Worm (Caenorhabditis elegans): ENCODE results near the gene tag-115.

ce11 chrIV:13252211-13252610 lies 13.0 kb upstream of the tag-115 start, which contains the start of gene ttr-51:
- TF ChIP-seq W03F9.2 (tag; optimal IDR thresholded peaks at IDR 0.05) (no peak), him-1 (tag; optimal IDR thresholded peaks at IDR 0.05) (no peak), dao-5 (tag; optimal IDR thresholded peaks at IDR 0.05) (no peak)
